Worm (Caenorhabditis elegans) whole organism, young adult: ENCODE results near the gene sodh-2.
A peak's percentile ranks its signal among the peaks of the same experiment; 100 is the strongest.

ENCODE experiments used
- B0019.2 ChIP-seq: fragments of 200-800 bp; sonication (Bioruptor generic); conservative IDR thresholded peaks from 2 replicates; pipeline ENCODE4 v1.3.6; 2022; ENCODE audit warnings: missing genetic modification reagents, missing genetic modification characterization, missing compliant biosample characterization
- B0261.1 ChIP-seq: sonication (generic microtip); optimal IDR thresholded peaks from 2 replicates; lab custom pipeline; 2016; ENCODE audit warnings: mild to moderate bottlenecking, missing genetic modification characterization, moderate library complexity, missing compliant biosample characterization
- D2030.7 ChIP-seq: fragments of 200-800 bp; sonication (Bioruptor generic); IDR thresholded peaks from 2 replicates; pipeline ENCODE4 v1.3.6; 2022; ENCODE audit warnings: missing genetic modification reagents, missing genetic modification characterization, missing compliant biosample characterization
- F23B12.7 ChIP-seq: sonication (generic microtip); optimal IDR thresholded peaks from 2 replicates; lab custom pipeline; 2017; ENCODE audit warnings: missing genetic modification characterization, mild to moderate bottlenecking, missing compliant biosample characterization, antibody characterized with exemption, moderate library complexity; ENCODE audit not compliant: insufficient read depth
- F39B2.1 ChIP-seq: fragments of 200-800 bp; sonication (Bioruptor generic); IDR thresholded peaks from 2 replicates; pipeline ENCODE4 v1.3.6; 2022; ENCODE audit warnings: missing genetic modification reagents, missing genetic modification characterization, missing compliant biosample characterization
- F52B5.7 ChIP-seq: sonication (generic microtip); optimal IDR thresholded peaks from 2 replicates; lab custom pipeline; 2016; ENCODE audit warnings: mild to moderate bottlenecking, missing genetic modification characterization, missing compliant biosample characterization
- T07F8.4 ChIP-seq: sonication (generic microtip); optimal IDR thresholded peaks from 2 replicates; lab custom pipeline; 2016; ENCODE audit warnings: mild to moderate bottlenecking, missing genetic modification characterization, moderate library complexity, missing compliant biosample characterization
- Y53F4B.3 ChIP-seq: fragments of 200-800 bp; sonication (Bioruptor generic); IDR thresholded peaks from 2 replicates; pipeline ENCODE4 v1.3.6; 2022; ENCODE audit warnings: missing genetic modification reagents, missing genetic modification characterization, missing compliant biosample characterization
- Y53G8AR.9 ChIP-seq: fragments of 200-800 bp; sonication (Bioruptor generic); conservative IDR thresholded peaks from 2 replicates; pipeline ENCODE4 v1.3.6; 2022; ENCODE audit warnings: missing genetic modification reagents, missing genetic modification characterization, missing compliant biosample characterization
- Y95B8A.8 ChIP-seq: fragments of 200-800 bp; sonication (Bioruptor generic); IDR thresholded peaks from 2 replicates; pipeline ENCODE4 v1.3.6; 2022; ENCODE audit warnings: missing genetic modification reagents, missing genetic modification characterization, missing compliant biosample characterization
- akir-1 ChIP-seq: fragments of 200-800 bp; sonication (Bioruptor generic); optimal IDR thresholded peaks from 2 replicates; lab custom pipeline; 2018; ENCODE audit warnings: mild to moderate bottlenecking, missing genetic modification characterization, moderate library complexity, missing compliant biosample characterization
- aptf-3 ChIP-seq: fragments of 200-800 bp; sonication (Bioruptor generic); IDR thresholded peaks from 2 replicates; pipeline ENCODE4 v1.3.6; 2022; ENCODE audit warnings: missing genetic modification characterization, missing compliant biosample characterization
- athp-1 ChIP-seq: sonication (generic microtip); optimal IDR thresholded peaks from 2 replicates; lab custom pipeline; 2017; ENCODE audit warnings: mild to moderate bottlenecking, missing genetic modification characterization, missing compliant biosample characterization
- attf-5 ChIP-seq: fragments of 200-800 bp; sonication (Bioruptor generic); optimal IDR thresholded peaks from 2 replicates; lab custom pipeline; 2018; ENCODE audit warnings: mild to moderate bottlenecking, missing genetic modification characterization, missing compliant biosample characterization
- ceh-58 ChIP-seq: fragments of 200-800 bp; sonication (Bioruptor generic); IDR thresholded peaks from 2 replicates; pipeline ENCODE4 v1.3.6; 2022; ENCODE audit warnings: missing genetic modification characterization, missing compliant biosample characterization
- chd-7 ChIP-seq: sonication (generic microtip); optimal IDR thresholded peaks from 2 replicates; lab custom pipeline; 2016; ENCODE audit warnings: mild to moderate bottlenecking, missing genetic modification characterization, moderate library complexity, missing compliant biosample characterization
- dox-1 ChIP-seq: fragments of 200-800 bp; sonication (Bioruptor generic); IDR thresholded peaks from 2 replicates; pipeline ENCODE4 v1.3.6; 2022; ENCODE audit warnings: missing genetic modification reagents, missing genetic modification characterization, missing compliant biosample characterization
- dpl-1 ChIP-seq: fragments of 150-350 bp; optimal IDR thresholded peaks from 2 replicates; lab custom pipeline; 2014; ENCODE audit warnings: missing biosample characterization, missing genetic modification reagents, missing genetic modification characterization
- efl-1 ChIP-seq: fragments of 150-350 bp; optimal IDR thresholded peaks from 2 replicates; lab custom pipeline; 2014; ENCODE audit warnings: missing biosample characterization, missing genetic modification reagents, missing genetic modification characterization
- egl-18 ChIP-seq: fragments of 200-800 bp; sonication (Bioruptor generic); IDR thresholded peaks from 2 replicates; pipeline ENCODE4 v1.3.6; 2022; ENCODE audit warnings: missing genetic modification reagents, missing genetic modification characterization, missing compliant biosample characterization
- egl-44 ChIP-seq: fragments of 200-800 bp; sonication (Bioruptor generic); IDR thresholded peaks from 2 replicates; pipeline ENCODE4 v1.3.6; 2022; ENCODE audit warnings: missing genetic modification reagents, missing genetic modification characterization, missing compliant biosample characterization
- ekl-4 ChIP-seq: fragments of 200-800 bp; sonication (Bioruptor generic); IDR thresholded peaks from 2 replicates; pipeline ENCODE4 v1.3.6; 2022; ENCODE audit warnings: missing genetic modification reagents, missing genetic modification characterization, missing compliant biosample characterization
- fkh-3 ChIP-seq: sonication (generic microtip); optimal IDR thresholded peaks from 2 replicates; lab custom pipeline; 2016; ENCODE audit warnings: mild to moderate bottlenecking, missing genetic modification characterization, missing compliant biosample characterization
- hsf-1 ChIP-seq: fragments of 200-800 bp; sonication (Bioruptor generic); IDR thresholded peaks from 2 replicates; pipeline ENCODE4 v1.3.6; 2022; ENCODE audit warnings: missing genetic modification reagents, missing genetic modification characterization, missing compliant biosample characterization
- let-526 ChIP-seq: fragments of 200-800 bp; sonication (Bioruptor generic); IDR thresholded peaks from 2 replicates; pipeline ENCODE4 v1.3.6; 2022; ENCODE audit warnings: missing genetic modification reagents, missing genetic modification characterization, missing compliant biosample characterization
- let-607 ChIP-seq, 2 experiments: fragments of 200-800 bp in 1 of 2; sonication (Bioruptor generic) in 1 of 2; sonication (generic microtip) in 1 of 2; optimal IDR thresholded peaks; 2 replicates each; lab custom pipeline; 2016 to 2018; ENCODE audit warnings: mild to moderate bottlenecking in 2 of 2, missing compliant biosample characterization in 2 of 2, missing genetic modification characterization in 2 of 2, moderate library complexity in 2 of 2, missing genotype in 1 of 2
- lin-35 ChIP-seq, 3 experiments: fragments of 150-350 bp in 2 of 3; sonication (generic microtip) in 1 of 3; optimal IDR thresholded peaks; 2 replicates each; lab custom pipeline; 2014 to 2018; ENCODE audit warnings: missing biosample characterization in 3 of 3, missing genetic modification characterization in 3 of 3, missing genetic modification reagents in 3 of 3
- lin-40 ChIP-seq: sonication (generic microtip); optimal IDR thresholded peaks from 2 replicates; lab custom pipeline; 2016; ENCODE audit warnings: missing genetic modification characterization, mild to moderate bottlenecking, missing compliant biosample characterization, missing genotype, missing genetic modification reagents
- lin-54 ChIP-seq: fragments of 200-800 bp; sonication (Bioruptor generic); optimal IDR thresholded peaks from 2 replicates; lab custom pipeline; 2018; ENCODE audit warnings: mild to moderate bottlenecking, missing genetic modification characterization, missing compliant biosample characterization
- lsy-27 ChIP-seq: sonication (generic microtip); optimal IDR thresholded peaks from 2 replicates; lab custom pipeline; 2017; ENCODE audit warnings: missing genetic modification characterization, mild to moderate bottlenecking, missing compliant biosample characterization, antibody characterized with exemption, missing genotype, borderline replicate concordance; ENCODE audit not compliant: insufficient read depth
- madf-3 ChIP-seq: fragments of 200-800 bp; sonication (Bioruptor generic); IDR thresholded peaks from 2 replicates; pipeline ENCODE4 v1.3.6; 2022; ENCODE audit warnings: missing genetic modification reagents, missing genetic modification characterization, missing compliant biosample characterization
- madf-8 ChIP-seq: fragments of 200-800 bp; sonication (Bioruptor generic); conservative IDR thresholded peaks from 2 replicates; pipeline ENCODE4 v1.3.6; 2022; ENCODE audit warnings: missing genetic modification reagents, missing genetic modification characterization, missing compliant biosample characterization
- nfya-1 ChIP-seq: sonication (generic microtip); optimal IDR thresholded peaks from 2 replicates; lab custom pipeline; 2017; ENCODE audit warnings: antibody characterized with exemption, missing compliant biosample characterization, missing genetic modification characterization, borderline replicate concordance; ENCODE audit not compliant: insufficient read depth
- nfyb-1 ChIP-seq: fragments of 200-800 bp; sonication (Bioruptor generic); IDR thresholded peaks from 2 replicates; pipeline ENCODE4 v1.3.6; 2022; ENCODE audit warnings: missing genetic modification reagents, missing genetic modification characterization, missing compliant biosample characterization
- nhr-120 ChIP-seq: fragments of 200-800 bp; sonication (Bioruptor generic); IDR thresholded peaks from 2 replicates; pipeline ENCODE4 v1.3.6; 2022; ENCODE audit warnings: missing genetic modification characterization, missing compliant biosample characterization
- nhr-27 ChIP-seq: fragments of 200-800 bp; sonication (Bioruptor generic); optimal IDR thresholded peaks from 2 replicates; lab custom pipeline; 2018; ENCODE audit warnings: mild to moderate bottlenecking, missing genetic modification characterization, moderate library complexity, missing compliant biosample characterization
- nhr-80 ChIP-seq: sonication (generic microtip); optimal IDR thresholded peaks from 2 replicates; lab custom pipeline; 2016; ENCODE audit warnings: missing genetic modification characterization, missing compliant biosample characterization
- pha-4 ChIP-seq: fragments of 150-350 bp; sonication (generic microtip); optimal IDR thresholded peaks from 2 replicates; lab custom pipeline; 2014; ENCODE audit warnings: missing biosample characterization, missing genetic modification reagents, missing genetic modification characterization
- repo-1 ChIP-seq: sonication (generic microtip); optimal IDR thresholded peaks from 2 replicates; lab custom pipeline; 2017; ENCODE audit warnings: mild to moderate bottlenecking, missing genetic modification characterization, missing compliant biosample characterization
- snpc-3.4 ChIP-seq: sonication (generic microtip); optimal IDR thresholded peaks from 2 replicates; lab custom pipeline; 2017; ENCODE audit warnings: missing genetic modification characterization, mild to moderate bottlenecking, missing compliant biosample characterization, antibody characterized with exemption, moderate library complexity, missing genotype, missing genetic modification reagents
- tlf-1 ChIP-seq: fragments of 200-800 bp; sonication (Bioruptor generic); optimal IDR thresholded peaks from 2 replicates; lab custom pipeline; 2018; ENCODE audit warnings: mild to moderate bottlenecking, missing genetic modification characterization, missing compliant biosample characterization
- xnd-1 ChIP-seq: sonication (generic microtip); optimal IDR thresholded peaks from 2 replicates; lab custom pipeline; 2016; ENCODE audit warnings: missing genotype, missing genetic modification reagents, missing genetic modification characterization, missing compliant biosample characterization
- zim-3 ChIP-seq: sonication (generic microtip); optimal IDR thresholded peaks from 2 replicates; lab custom pipeline; 2017; ENCODE audit warnings: mild to moderate bottlenecking, missing genetic modification characterization, moderate library complexity, missing compliant biosample characterization
- ztf-26 ChIP-seq: sonication (generic microtip); optimal IDR thresholded peaks from 2 replicates; lab custom pipeline; 2017; ENCODE audit warnings: missing genetic modification characterization, missing compliant biosample characterization
- ztf-28 ChIP-seq: fragments of 200-800 bp; sonication (Bioruptor generic); IDR thresholded peaks from 2 replicates; pipeline ENCODE4 v1.3.6; 2022; ENCODE audit warnings: missing genetic modification reagents, missing genetic modification characterization, missing compliant biosample characterization
- ztf-3 ChIP-seq: fragments of 200-800 bp; sonication (Bioruptor generic); optimal IDR thresholded peaks from 2 replicates; lab custom pipeline; 2018; ENCODE audit warnings: mild to moderate bottlenecking, missing genetic modification characterization, missing compliant biosample characterization
- ztf-6 ChIP-seq: fragments of 200-800 bp; sonication (Bioruptor generic); IDR thresholded peaks from 2 replicates; pipeline ENCODE4 v1.3.6; 2022; ENCODE audit warnings: missing genetic modification reagents, missing genetic modification characterization, missing compliant biosample characterization

sodh-2 gene

DNA sequence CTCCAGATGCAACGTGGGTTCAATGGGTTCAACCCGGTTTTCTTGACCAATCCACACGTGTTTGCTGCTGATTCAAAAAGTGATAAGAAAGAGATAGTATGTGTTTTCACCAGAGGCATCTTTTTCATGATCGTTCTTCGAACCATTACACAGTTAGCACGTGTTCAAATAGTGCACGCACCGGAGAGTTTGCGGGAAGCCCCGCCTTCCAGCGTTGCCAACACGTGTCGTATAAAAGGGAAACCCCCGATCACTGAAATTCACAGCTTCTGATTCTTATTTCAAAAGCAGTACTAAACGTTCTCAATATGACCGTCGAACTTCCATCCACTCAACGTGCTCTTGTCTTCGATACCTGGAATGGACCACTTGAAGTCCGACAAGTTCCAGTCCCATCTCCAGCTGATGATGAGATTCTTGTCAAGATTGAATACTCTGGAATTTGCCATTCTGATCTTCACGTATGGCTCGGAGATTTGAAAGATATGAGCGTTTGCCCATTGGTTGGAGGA, 3.0 kb downstream of the sodh-2 start, which contains the start of gene adh-1 (continued):
- TF ChIP-seq egl-44 (0 out of 2 replicates have a peak, but pooled peaks have one; percentile 57), ztf-28 (GFP tag; lab: Robert Waterston, UW) (no peak), let-607 (tag; optimal IDR thresholded peaks at IDR 0.05; lab: Kevin White, UChicago) (no peak), zim-3 (tag; lab: Kevin White, UChicago) (no peak), B0261.1 (tag; lab: Kevin White, UChicago) (no peak), chd-7 (tag; lab: Kevin White, UChicago) (peak; percentile 30), dpl-1 (GFP tag; lab: Kevin White, UChicago) (no peak), T07F8.4 (no peak), ztf-26 (tag; lab: Kevin White, UChicago) (peak; percentile 93), F23B12.7 (tag; lab: Kevin White, UChicago) (no peak), fkh-3 (no peak), athp-1 (tag; lab: Kevin White, UChicago) (no peak), lsy-27 (tag; lab: Kevin White, UChicago) (no peak), Y95B8A.8 (GFP tag; lab: Robert Waterston, UW) (no peak), nfya-1 (no peak), B0019.2 (GFP tag; lab: Robert Waterston, UW) (no peak), snpc-3.4 (tag; lab: Kevin White, UChicago) (no peak), F52B5.7 (tag; lab: Kevin White, UChicago) (peak; percentile 59), ztf-6 (GFP tag; lab: Robert Waterston, UW) (no peak), Y53F4B.3 (GFP tag; lab: Robert Waterston, UW) (no peak), ekl-4 (GFP tag; lab: Robert Waterston, UW) (no peak), let-526 (GFP tag; lab: Robert Waterston, UW) (no peak), ceh-58 (GFP tag; lab: Robert Waterston, UW) (no peak), tlf-1 (GFP tag; lab: Kevin White, UChicago) (no peak), lin-35 (GFP tag; optimal IDR thresholded peaks at IDR 0.05; lab: Kevin White, UChicago) (peak in 1 of 3 experiments; percentile 20), lin-54 (GFP tag; lab: Kevin White, UChicago) (no peak), madf-3 (GFP tag; lab: Robert Waterston, UW) (no peak), madf-8 (GFP tag; lab: Robert Waterston, UW) (no peak), efl-1 (GFP tag; lab: Kevin White, UChicago) (no peak), nfyb-1 (no peak), D2030.7 (GFP tag; lab: Robert Waterston, UW) (no peak), repo-1 (tag; lab: Kevin White, UChicago) (no peak), ztf-3 (GFP tag; lab: Kevin White, UChicago) (no peak), dox-1 (GFP tag; lab: Robert Waterston, UW) (peak; percentile 24; the same call in 1 of the 2 replicates), aptf-3 (no peak), F39B2.1 (GFP tag; lab: Robert Waterston, UW) (no peak)

DNA sequence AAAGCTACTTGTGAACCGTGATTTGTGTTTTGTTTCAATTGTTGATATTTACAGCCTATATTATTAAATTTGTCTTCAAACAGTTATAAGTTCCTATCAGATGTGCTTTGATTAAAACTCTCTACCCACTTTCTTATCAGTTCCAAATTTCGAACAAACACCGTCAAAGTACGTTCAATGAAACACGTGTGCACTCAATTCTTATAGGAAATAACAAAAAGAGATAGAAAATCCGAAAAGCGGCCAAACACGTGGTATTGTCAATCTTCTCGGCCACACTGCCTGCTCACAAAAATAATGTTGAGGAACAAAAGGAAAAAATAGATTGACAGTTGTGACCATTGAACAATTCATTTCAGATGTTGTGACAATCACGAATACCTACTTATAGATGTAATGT, 5.1 kb downstream of the sodh-2 start:
- TF ChIP-seq let-526 (GFP tag; lab: Robert Waterston, UW) (peak; percentile 30; the same call in 1 of the 2 replicates), attf-5 (no peak), chd-7 (tag; lab: Kevin White, UChicago) (peak; percentile 49), pha-4 (peak; percentile 47), nhr-80 (tag; lab: Kevin White, UChicago) (peak; percentile 72), egl-18 (GFP tag; lab: Robert Waterston, UW) (no peak), nhr-27 (tag; lab: Kevin White, UChicago) (no peak), xnd-1 (no peak), nhr-120 (GFP tag; lab: Robert Waterston, UW) (no peak), madf-8 (GFP tag; lab: Robert Waterston, UW) (no peak), Y53G8AR.9 (GFP tag; lab: Robert Waterston, UW) (no peak), akir-1 (GFP tag; lab: Kevin White, UChicago) (no peak), hsf-1 (GFP tag; lab: Robert Waterston, UW) (no peak), lin-40 (tag; lab: Kevin White, UChicago) (peak; percentile 34), let-607 (tag; optimal IDR thresholded peaks at IDR 0.05; lab: Kevin White, UChicago) (peak in 1 of 2 experiments; percentile 45)
